Fruit fly (Drosophila melanogaster): ENCODE measurements around the gene CG15208.

DNA sequence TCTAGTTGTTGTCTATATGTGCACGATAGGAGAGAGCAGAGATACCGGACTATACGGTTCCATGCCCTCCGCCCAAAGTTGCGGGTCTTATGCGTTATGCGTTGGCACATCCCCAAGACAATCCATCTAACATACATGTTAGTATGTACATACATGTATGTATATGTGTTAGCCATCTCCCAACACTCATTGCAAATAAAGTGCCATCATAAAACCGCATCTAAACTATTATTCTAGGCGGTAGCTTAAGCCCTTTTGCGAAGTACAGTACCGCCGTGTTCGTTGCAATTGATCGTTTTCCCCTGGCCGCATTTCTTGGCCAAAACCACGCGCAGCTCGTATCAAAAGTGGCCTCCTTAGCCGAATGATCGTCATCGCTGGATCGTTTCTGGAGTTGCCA lies 13.3 kb upstream of the CG15208 start:
- TF ChIP-seq CG10348 (GFP tag; IDR thresholded peaks at IDR 0.05) (no peak), CG9948 (tag; optimal IDR thresholded peaks at IDR 0.05) (no peak), gl (tag; optimal IDR thresholded peaks at IDR 0.05) (no peak), CG8301 (tag; optimal IDR thresholded peaks at IDR 0.05) (no peak), CG8159 (tag; optimal IDR thresholded peaks at IDR 0.05) (no peak)

Data from whole organism, pupa.